Fruit fly (Drosophila melanogaster): ENCODE measurements around the gene homer.
A peak's percentile ranks its signal among the peaks of the same experiment; 100 is the strongest.

homer gene

DNA sequence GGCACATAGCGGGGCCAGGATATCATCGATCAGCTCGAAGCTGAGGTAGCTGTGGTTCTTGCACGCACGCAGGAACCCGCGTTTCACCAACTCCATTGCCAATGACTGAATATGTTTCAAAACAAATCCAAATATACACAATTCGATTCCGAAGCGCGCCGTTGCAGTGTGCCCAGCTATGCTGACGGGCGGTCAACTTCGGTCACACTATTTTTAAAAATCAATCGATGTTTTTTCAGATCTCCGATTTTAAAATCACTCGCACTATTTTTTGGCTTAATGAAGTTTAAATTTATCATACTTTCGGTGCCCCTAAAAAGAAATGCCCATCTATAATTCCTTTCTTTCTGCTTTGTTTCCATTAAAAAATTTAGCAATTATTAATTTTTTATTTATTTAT lies 45.7 kb downstream of the homer start, which contains the start of gene Nse1 (continued):
- TF ChIP-seq HLH4C (GFP tag; IDR thresholded peaks at IDR 0.05; ENCODE audit: partially characterized antibody) (peak; percentile 55), grn (GFP tag; optimal IDR thresholded peaks at IDR 0.05) (no peak), CG7963 (GFP tag; IDR thresholded peaks at IDR 0.05; ENCODE audit: partially characterized antibody) (peak; percentile 64; the same call in 2 of the 3 replicates), Ravus (GFP tag; IDR thresholded peaks at IDR 0.05) (no peak), Atf3 (GFP tag; optimal IDR thresholded peaks at IDR 0.05) (no peak), sr (GFP tag; IDR thresholded peaks at IDR 0.05) (no peak), bowl (GFP tag; IDR thresholded peaks at IDR 0.05) (no peak), CG18599 (GFP tag; optimal IDR thresholded peaks at IDR 0.05) (no peak), fd64A (GFP tag; optimal IDR thresholded peaks at IDR 0.05) (no peak), psq (GFP tag; optimal IDR thresholded peaks at IDR 0.05) (no peak), ttk (GFP tag; IDR thresholded peaks at IDR 0.05) (no peak), pan (optimal IDR thresholded peaks at IDR 0.05) (no peak), pan (GFP tag; optimal IDR thresholded peaks at IDR 0.05 in 1 of 2, IDR thresholded peaks at IDR 0.05 in 1 of 2) (no peak), ham (GFP tag; IDR thresholded peaks at IDR 0.05) (no peak), YL-1 (GFP tag; optimal IDR thresholded peaks at IDR 0.05) (peak; percentile 37), az2 (GFP tag; optimal IDR thresholded peaks at IDR 0.05) (no peak), HLH54F (GFP tag; optimal IDR thresholded peaks at IDR 0.05) (no peak), bbx (GFP tag; IDR thresholded peaks at IDR 0.05; ENCODE audit: partially characterized antibody) (peak; percentile 79), CG15696 (tag; optimal IDR thresholded peaks at IDR 0.05) (no peak), stwl (tag; optimal IDR thresholded peaks at IDR 0.05) (peak; percentile 72), Nf-YB (GFP tag; optimal IDR thresholded peaks at IDR 0.05) (no peak), CG12659 (GFP tag; optimal IDR thresholded peaks at IDR 0.05) (peak; percentile 20), CG6791 (GFP tag; IDR thresholded peaks at IDR 0.05; ENCODE audit: partially characterized antibody) (peak; percentile 75), vfl (GFP tag; optimal IDR thresholded peaks at IDR 0.05) (no peak), CG10366 (GFP tag; IDR thresholded peaks at IDR 0.05) (no peak), CG10321 (GFP tag; IDR thresholded peaks at IDR 0.05) (no peak), Vsx1 (GFP tag; optimal IDR thresholded peaks at IDR 0.05) (no peak), CG16815 (GFP tag; optimal IDR thresholded peaks at IDR 0.05) (no peak), her (GFP tag; optimal IDR thresholded peaks at IDR 0.05) (no peak), CG7987 (GFP tag; optimal IDR thresholded peaks at IDR 0.05) (no peak), Fer2 (tag; optimal IDR thresholded peaks at IDR 0.05) (no peak), Spps (tag; optimal IDR thresholded peaks at IDR 0.05) (no peak), CG30431 (GFP tag; optimal IDR thresholded peaks at IDR 0.05) (no peak), stc (GFP tag; IDR thresholded peaks at IDR 0.05) (no peak), B-H1 (GFP tag; IDR thresholded peaks at IDR 0.05) (no peak), CG6683 (GFP tag; optimal IDR thresholded peaks at IDR 0.05) (no peak), ash1 (GFP tag; optimal IDR thresholded peaks at IDR 0.05) (no peak), ac (GFP tag; optimal IDR thresholded peaks at IDR 0.05) (no peak), lbe (GFP tag; optimal IDR thresholded peaks at IDR 0.05) (no peak), CG30403 (GFP tag; optimal IDR thresholded peaks at IDR 0.05) (no peak), zen2 (GFP tag; IDR thresholded peaks at IDR 0.05; ENCODE audit: partially characterized antibody) (peak; percentile 52; the same call in 2 of the 3 replicates), trh (GFP tag; optimal IDR thresholded peaks at IDR 0.05) (no peak), Ada2b (GFP tag; IDR thresholded peaks at IDR 0.05) (no peak), lola (GFP tag; optimal IDR thresholded peaks at IDR 0.05) (no peak), eyg (GFP tag; optimal IDR thresholded peaks at IDR 0.05) (no peak), CHES-1-like (GFP tag; optimal IDR thresholded peaks at IDR 0.05) (no peak), cg (GFP tag; optimal IDR thresholded peaks at IDR 0.05) (no peak), ase (GFP tag; IDR thresholded peaks at IDR 0.05) (no peak), Awh (GFP tag; IDR thresholded peaks at IDR 0.05) (no peak), ftz-f1 (GFP tag; optimal IDR thresholded peaks at IDR 0.05) (no peak), Antp (GFP tag; optimal IDR thresholded peaks at IDR 0.05) (no peak), NC2α (GFP tag; optimal IDR thresholded peaks at IDR 0.05) (no peak)
